Fruit fly (Drosophila melanogaster): Measurements from ENCODE around the gene Pkd2.
A peak's percentile ranks its signal among the peaks of the same experiment; 100 is the strongest.

Pkd2 gene

DNA sequence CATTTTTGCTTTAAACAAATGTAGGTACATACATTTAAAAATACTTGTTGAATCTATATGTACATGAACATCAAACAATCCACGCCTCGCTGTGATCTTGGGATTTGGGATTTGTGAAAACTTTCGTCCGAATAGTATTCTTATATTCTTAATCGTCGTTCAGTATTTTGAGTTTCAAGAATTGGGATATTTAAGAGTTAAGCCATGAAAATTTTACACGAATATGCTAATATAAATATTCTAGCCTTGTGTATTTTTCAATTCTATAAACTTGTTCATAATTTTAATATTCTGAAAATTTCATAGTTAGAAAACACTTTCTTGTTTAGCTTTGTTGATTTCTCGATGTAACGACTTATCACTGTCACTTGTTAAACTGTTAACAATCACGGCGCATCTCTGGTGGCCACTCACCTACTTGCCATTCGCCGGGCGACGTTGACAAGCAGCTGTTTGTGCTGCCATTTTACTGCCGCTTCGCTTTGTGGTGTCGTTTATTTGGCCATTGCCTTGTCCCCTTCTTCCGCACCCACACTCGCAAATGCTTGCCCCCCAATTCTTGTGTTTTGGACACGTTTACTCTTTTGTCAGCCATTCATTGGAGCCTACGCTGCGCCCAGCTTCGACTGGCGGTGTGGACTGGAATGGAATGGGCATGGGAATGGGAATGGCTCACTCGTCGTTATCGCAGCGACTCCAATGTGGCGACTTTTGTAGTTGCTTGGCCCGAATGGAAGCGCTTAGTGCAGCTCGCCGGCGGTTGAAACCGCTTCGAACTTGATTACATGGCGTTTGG, 38.1 kb downstream of the Pkd2 start:
- TF ChIP-seq Eip75B (GFP tag; optimal IDR thresholded peaks at IDR 0.05) (peak; percentile 26), Smox (GFP tag; optimal IDR thresholded peaks at IDR 0.05) (peak; percentile 5), svp (GFP tag) (peak; percentile 75), Eip78C (GFP tag) (no peak), Sox14 (GFP tag; optimal IDR thresholded peaks at IDR 0.05) (peak; percentile 44)

DNA sequence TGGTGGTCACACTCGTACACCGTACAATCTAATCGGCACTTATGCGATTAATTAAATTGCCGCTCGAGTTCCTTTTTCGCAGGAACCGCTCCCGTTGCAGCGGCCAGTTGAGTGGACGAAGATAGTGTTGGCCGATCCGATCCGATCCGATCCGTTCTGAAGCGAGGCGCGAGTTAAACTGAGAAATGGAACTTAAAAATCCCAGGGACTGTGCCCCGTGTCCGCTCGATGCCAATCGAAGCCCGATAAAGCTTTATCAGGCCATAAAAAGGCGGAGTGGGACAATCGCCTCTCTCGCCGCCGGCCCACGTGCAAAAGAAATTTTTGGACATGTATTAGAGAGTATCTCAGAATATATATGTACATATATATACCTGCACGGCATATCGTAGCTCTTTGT, 47.7 kb downstream of the Pkd2 start, which contains the start of gene Oatp33Ea:
Oatp33Ea (minus strand) TSS at position 182 of the 400 bp plus-strand sequence.
- TF ChIP-seq vri (GFP tag; optimal IDR thresholded peaks at IDR 0.05), result peak; percentile 18
- no peak for TF ChIP-seq CG6808 (GFP tag; optimal IDR thresholded peaks at IDR 0.05)
- no peak for TF ChIP-seq CG1621 (tag; optimal IDR thresholded peaks at IDR 0.05)
- TF ChIP-seq CG6276 (GFP tag; optimal IDR thresholded peaks at IDR 0.05), result no peak
- no peak for TF ChIP-seq CG6163 (GFP tag; IDR thresholded peaks at IDR 0.05)
- TF ChIP-seq Sox14 (GFP tag; optimal IDR thresholded peaks at IDR 0.05), result peak; percentile 2
- no peak for TF ChIP-seq Eip78C (GFP tag)
- no peak for TF ChIP-seq eg (GFP tag; IDR thresholded peaks at IDR 0.05)

DNA sequence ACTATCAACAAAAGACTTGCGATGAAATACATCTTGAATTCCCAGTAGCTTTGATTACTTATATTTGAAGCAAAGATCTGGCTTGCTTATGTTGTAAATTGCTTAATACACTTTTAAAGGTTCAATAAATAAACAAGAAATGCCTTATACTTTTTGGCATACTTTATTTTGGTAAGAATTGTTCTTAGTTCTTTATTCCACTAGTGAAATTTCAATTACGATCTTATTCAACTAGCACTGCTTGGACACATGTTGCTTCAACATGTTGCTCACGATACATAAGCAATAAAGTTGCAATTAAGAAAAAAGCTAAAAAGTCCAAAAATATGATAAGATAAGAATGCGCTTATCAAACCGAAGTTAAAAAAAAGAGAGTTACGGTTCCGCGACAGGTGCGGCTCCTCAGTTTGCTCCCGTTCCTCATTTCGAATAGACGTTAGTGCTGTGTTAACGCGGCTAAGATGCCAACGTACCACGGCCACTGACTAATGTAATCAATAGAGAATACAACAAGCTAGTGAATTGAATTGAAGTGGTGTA, 50.1 kb downstream of the Pkd2 start, which contains the start of the genes CG5421 and Oatp33Eb:
CG5421 (minus strand) TSS at position 51 of the 540 bp plus-strand sequence.
Oatp33Eb (plus strand) TSS at position 403 of the 540 bp plus-strand sequence.
- TF ChIP-seq fkh (GFP tag; optimal IDR thresholded peaks at IDR 0.05) (no peak), Eip93F (GFP tag; optimal IDR thresholded peaks at IDR 0.05) (peak; percentile 9), CG31627 (GFP tag; optimal IDR thresholded peaks at IDR 0.05) (no peak), Met (GFP tag; optimal IDR thresholded peaks at IDR 0.05) (no peak), vri (GFP tag; optimal IDR thresholded peaks at IDR 0.05) (peak; percentile 60), eg (GFP tag; IDR thresholded peaks at IDR 0.05) (peak; percentile 19; the same call in 1 of the 3 replicates), Hr39 (GFP tag; optimal IDR thresholded peaks at IDR 0.05) (no peak), OdsH (GFP tag; optimal IDR thresholded peaks at IDR 0.05) (no peak), CG1621 (tag; optimal IDR thresholded peaks at IDR 0.05) (no peak), CG11294 (GFP tag; IDR thresholded peaks at IDR 0.05) (no peak)
